Worm (Caenorhabditis elegans) whole organism, early embryonic: ENCODE results near the gene F55B11.3.

ENCODE experiments used
- B0310.2 ChIP-seq: sonication (generic microtip); optimal IDR thresholded peaks from 2 replicates; lab custom pipeline; 2016; ENCODE audit warnings: mild to moderate bottlenecking, missing genetic modification characterization, missing compliant biosample characterization
- F13C5.2 ChIP-seq: sonication (generic microtip); optimal IDR thresholded peaks from 2 replicates; lab custom pipeline; 2017; ENCODE audit warnings: mild to moderate bottlenecking, missing genetic modification characterization, inconsistent platforms, missing compliant biosample characterization
- aly-1 ChIP-seq: sonication (generic microtip); optimal IDR thresholded peaks from 2 replicates; lab custom pipeline; 2016; ENCODE audit warnings: missing genetic modification characterization, missing compliant biosample characterization
- ama-1 ChIP-seq: fragments of 150-350 bp; optimal IDR thresholded peaks from 2 replicates; lab custom pipeline; 2014
- ceh-13 ChIP-seq: fragments of 200-800 bp; sonication (Bioruptor generic); optimal IDR thresholded peaks from 2 replicates; lab custom pipeline; 2018; ENCODE audit warnings: mild to moderate bottlenecking, missing genetic modification characterization, missing compliant biosample characterization
- ceh-36 ChIP-seq: sonication (generic microtip); optimal IDR thresholded peaks from 2 replicates; lab custom pipeline; 2016; ENCODE audit warnings: missing genetic modification characterization, inconsistent platforms, missing compliant biosample characterization
- ets-7 ChIP-seq: sonication (generic microtip); optimal IDR thresholded peaks from 2 replicates; lab custom pipeline; 2016; ENCODE audit warnings: missing genotype, missing genetic modification characterization, missing compliant biosample characterization
- flt-1 ChIP-seq: fragments of 200-800 bp; sonication (Bioruptor generic); IDR thresholded peaks from 2 replicates; pipeline ENCODE4 v1.3.6; 2022; ENCODE audit warnings: missing genetic modification characterization, missing compliant biosample characterization
- hmbx-1 ChIP-seq: sonication (generic microtip); optimal IDR thresholded peaks from 2 replicates; lab custom pipeline; 2016; ENCODE audit warnings: mild to moderate bottlenecking, missing genetic modification characterization, missing compliant biosample characterization
- hmg-4 ChIP-seq: fragments of 200-800 bp; sonication (Bioruptor generic); optimal IDR thresholded peaks from 2 replicates; lab custom pipeline; 2018; ENCODE audit warnings: mild to moderate bottlenecking, missing genetic modification characterization, missing compliant biosample characterization
- hnd-1 ChIP-seq: sonication (generic microtip); optimal IDR thresholded peaks from 2 replicates; lab custom pipeline; 2016; ENCODE audit warnings: missing genetic modification characterization, missing compliant biosample characterization
- pes-1 ChIP-seq: fragments of 200-800 bp; sonication (Bioruptor generic); IDR thresholded peaks from 2 replicates; pipeline ENCODE4 v1.3.6; 2022; ENCODE audit warnings: missing genetic modification reagents, missing genetic modification characterization, missing compliant biosample characterization
- scrt-1 ChIP-seq: fragments of 200-800 bp; sonication (Bioruptor generic); IDR thresholded peaks from 2 replicates; pipeline ENCODE4 v1.3.6; 2022; ENCODE audit warnings: missing genetic modification characterization, missing compliant biosample characterization
- sea-1 ChIP-seq: fragments of 200-800 bp; sonication (Bioruptor generic); conservative IDR thresholded peaks from 2 replicates; pipeline ENCODE4 v1.3.6; 2022; ENCODE audit warnings: missing genetic modification characterization, missing compliant biosample characterization
- tbx-11 ChIP-seq: fragments of 200-800 bp; sonication (Bioruptor generic); IDR thresholded peaks from 2 replicates; pipeline ENCODE4 v1.3.6; 2022; ENCODE audit warnings: missing genetic modification characterization, missing compliant biosample characterization
- tbx-37 ChIP-seq: fragments of 200-800 bp; sonication (Bioruptor generic); conservative IDR thresholded peaks from 2 replicates; pipeline ENCODE4 v1.3.6; 2022; ENCODE audit warnings: missing genetic modification reagents, missing genetic modification characterization, missing compliant biosample characterization
- tra-4 ChIP-seq: sonication (generic microtip); optimal IDR thresholded peaks from 2 replicates; lab custom pipeline; 2017; ENCODE audit warnings: missing genetic modification characterization, missing compliant biosample characterization

F55B11.3 gene

ce11 chrIV:14456667-14457066 is 32.2 kb downstream of the F55B11.3 start, which contains the start of gene nspg-9:
Gene nspg-9 (plus strand): TSS chrIV:14456900.
- TF ChIP-seq hmbx-1 (tag; lab: Kevin White, UChicago), result no peak
- TF ChIP-seq hmg-4 (GFP tag; lab: Kevin White, UChicago), result no peak
- no peak for TF ChIP-seq scrt-1 (GFP tag; lab: Robert Waterston, UW)
- no peak for TF ChIP-seq flt-1 (GFP tag; lab: Robert Waterston, UW)
- TF ChIP-seq tbx-11, result no peak
- no peak for TF ChIP-seq sea-1 (GFP tag; lab: Robert Waterston, UW)
- TF ChIP-seq F13C5.2 (tag; lab: Kevin White, UChicago), result no peak
- TF ChIP-seq pes-1 (GFP tag; lab: Robert Waterston, UW), result no peak
- TF ChIP-seq hnd-1 (tag; lab: Kevin White, UChicago), result no peak
- no peak for TF ChIP-seq tbx-37 (GFP tag; lab: Robert Waterston, UW)
- no peak for TF ChIP-seq B0310.2
- no peak for TF ChIP-seq ama-1 (lab: Kevin White, UChicago)
- TF ChIP-seq tra-4 (tag; lab: Kevin White, UChicago), result no peak
- no peak for TF ChIP-seq ceh-13 (GFP tag; lab: Kevin White, UChicago)
- no peak for TF ChIP-seq ceh-36 (tag; lab: Kevin White, UChicago)
- no peak for TF ChIP-seq aly-1 (tag; lab: Kevin White, UChicago)
- no peak for TF ChIP-seq ets-7

ce11 chrIV:14464065-14464567 is 39.6 kb downstream of the F55B11.3 start, which contains the start of gene dld-1:
Gene dld-1 (plus strand): TSS chrIV:14464517.
- TF ChIP-seq F13C5.2 (tag; lab: Kevin White, UChicago) (peak; percentile 90), hmbx-1 (tag; lab: Kevin White, UChicago) (no peak), ama-1 (lab: Kevin White, UChicago) (no peak), ceh-13 (GFP tag; lab: Kevin White, UChicago) (no peak)

ce11 chrIV:14466048-14466447 is 41.6 kb downstream of the F55B11.3 start:
- TF ChIP-seq hmg-4 (GFP tag; lab: Kevin White, UChicago) (no peak), B0310.2 (no peak), tbx-37 (GFP tag; lab: Robert Waterston, UW) (no peak), ets-7 (no peak), ama-1 (lab: Kevin White, UChicago) (no peak), F13C5.2 (tag; lab: Kevin White, UChicago) (no peak), pes-1 (GFP tag; lab: Robert Waterston, UW) (no peak), ceh-36 (tag; lab: Kevin White, UChicago) (no peak), flt-1 (GFP tag; lab: Robert Waterston, UW) (no peak), sea-1 (GFP tag; lab: Robert Waterston, UW) (no peak), ceh-13 (GFP tag; lab: Kevin White, UChicago) (no peak), tra-4 (tag; lab: Kevin White, UChicago) (no peak), tbx-11 (no peak), hmbx-1 (tag; lab: Kevin White, UChicago) (no peak), hnd-1 (tag; lab: Kevin White, UChicago) (no peak), scrt-1 (GFP tag; lab: Robert Waterston, UW) (no peak), aly-1 (tag; lab: Kevin White, UChicago) (no peak)

- TF ChIP-seq tbx-11 (no peak), hmg-4 (GFP tag; lab: Kevin White, UChicago) (no peak), tra-4 (tag; lab: Kevin White, UChicago) (no peak), scrt-1 (GFP tag; lab: Robert Waterston, UW) (no peak), ceh-13 (GFP tag; lab: Kevin White, UChicago) (no peak), pes-1 (GFP tag; lab: Robert Waterston, UW) (no peak), F13C5.2 (tag; lab: Kevin White, UChicago) (no peak), hmbx-1 (tag; lab: Kevin White, UChicago) (no peak), tbx-37 (GFP tag; lab: Robert Waterston, UW) (no peak), ceh-36 (tag; lab: Kevin White, UChicago) (no peak), flt-1 (GFP tag; lab: Robert Waterston, UW) (no peak), sea-1 (GFP tag; lab: Robert Waterston, UW) (no peak), hnd-1 (tag; lab: Kevin White, UChicago) (no peak), ama-1 (lab: Kevin White, UChicago) (no peak), ets-7 (no peak), aly-1 (tag; lab: Kevin White, UChicago) (no peak)
Measured at ce11 chrIV:14466837-14467236, 42.3 kb downstream of the F55B11.3 start.

ce11 chrIV:14469013-14469412 is 44.5 kb downstream of the F55B11.3 start:
- TF ChIP-seq tbx-11 (no peak), F13C5.2 (tag; lab: Kevin White, UChicago) (no peak), flt-1 (GFP tag; lab: Robert Waterston, UW) (no peak), hmbx-1 (tag; lab: Kevin White, UChicago) (no peak), ets-7 (no peak), aly-1 (tag; lab: Kevin White, UChicago) (no peak), hmg-4 (GFP tag; lab: Kevin White, UChicago) (no peak), ceh-36 (tag; lab: Kevin White, UChicago) (no peak), tra-4 (tag; lab: Kevin White, UChicago) (no peak), pes-1 (GFP tag; lab: Robert Waterston, UW) (no peak), hnd-1 (tag; lab: Kevin White, UChicago) (no peak), B0310.2 (no peak), scrt-1 (GFP tag; lab: Robert Waterston, UW) (no peak)
